Worm (Caenorhabditis elegans) whole organism, L4/young adult: ENCODE data around the gene M28.10.

Experiments
- W03F9.2 ChIP-seq: fragments of 150-350 bp; optimal IDR thresholded peaks from 2 replicates; lab custom pipeline; 2014; ENCODE audit warnings: missing biosample characterization, missing genetic modification characterization
- dao-5 ChIP-seq: sonication (generic microtip); optimal IDR thresholded peaks from 2 replicates; lab custom pipeline; 2016; ENCODE audit warnings: missing genotype, missing genetic modification characterization, moderate library complexity, missing compliant biosample characterization
- him-1 ChIP-seq: sonication (generic microtip); optimal IDR thresholded peaks from 2 replicates; lab custom pipeline; 2016; ENCODE audit warnings: missing genotype, missing genetic modification reagents, missing genetic modification characterization, missing compliant biosample characterization

DNA sequence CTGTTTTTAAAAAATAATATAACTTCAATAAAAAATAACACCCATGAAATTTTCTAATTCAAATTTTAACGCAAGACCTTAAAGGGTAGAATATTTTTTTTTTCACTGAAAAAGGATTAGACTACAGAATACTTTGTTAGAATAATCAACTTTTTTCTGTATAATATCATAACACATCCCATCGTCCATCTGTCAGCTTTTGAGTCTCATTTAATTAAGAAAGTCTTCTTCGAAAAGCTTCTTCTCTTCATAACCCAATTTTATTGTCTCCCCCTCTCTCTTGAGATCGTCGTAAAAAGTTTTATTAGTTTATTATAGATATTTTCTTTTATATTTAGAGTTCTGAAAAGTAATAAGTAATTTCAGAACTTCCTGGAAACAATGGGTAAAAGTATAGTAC, 48.7 kb downstream of the M28.10 start:
- no peak for TF ChIP-seq him-1 (tag; lab: Kevin White, UChicago)
- TF ChIP-seq W03F9.2 (tag; lab: Kevin White, UChicago): no peak
- TF ChIP-seq dao-5: no peak
